Fruit fly (Drosophila melanogaster): Measurements from ENCODE around the gene Fkbp59.

The Fkbp59 gene

DNA sequence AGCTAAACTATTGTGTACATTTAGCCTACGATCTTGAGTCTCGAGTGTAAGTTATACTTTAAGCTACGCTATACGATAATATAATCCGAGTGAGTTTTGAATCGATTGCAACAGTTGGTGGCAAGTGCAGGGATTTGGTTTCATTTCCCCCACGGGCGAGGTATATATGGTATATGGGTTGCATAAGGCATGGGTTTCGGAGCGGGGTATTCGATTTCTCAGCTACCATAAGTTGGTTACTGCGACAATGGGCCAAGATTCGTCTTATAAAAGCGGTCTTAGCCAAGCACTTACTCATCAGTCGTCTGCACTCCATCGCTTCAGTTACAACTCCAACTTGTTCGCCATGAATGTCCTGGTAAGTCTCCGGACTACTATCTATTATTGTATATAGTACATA lies 42.5 kb downstream of the Fkbp59 start, which contains the start of gene CG42367:
TSS of gene CG42367 (plus strand) at position 301 of the 400 bp plus-strand sequence.
- TF ChIP-seq Hnf4 (GFP tag; optimal IDR thresholded peaks at IDR 0.05) (no peak), brk (GFP tag; optimal IDR thresholded peaks at IDR 0.05) (no peak), woc (GFP tag; optimal IDR thresholded peaks at IDR 0.05) (no peak), sv (GFP tag; optimal IDR thresholded peaks at IDR 0.05) (no peak), lola (GFP tag; optimal IDR thresholded peaks at IDR 0.05) (no peak), Dif (GFP tag; optimal IDR thresholded peaks at IDR 0.05; ENCODE audit: partially characterized antibody) (no peak), Hr83 (GFP tag; optimal IDR thresholded peaks at IDR 0.05; ENCODE audit: poor library complexity, severe bottlenecking) (no peak), Sp1 (GFP tag; optimal IDR thresholded peaks at IDR 0.05) (no peak), GATAd (GFP tag; optimal IDR thresholded peaks at IDR 0.05) (no peak), rgr (GFP tag; optimal IDR thresholded peaks at IDR 0.05) (no peak)

DNA sequence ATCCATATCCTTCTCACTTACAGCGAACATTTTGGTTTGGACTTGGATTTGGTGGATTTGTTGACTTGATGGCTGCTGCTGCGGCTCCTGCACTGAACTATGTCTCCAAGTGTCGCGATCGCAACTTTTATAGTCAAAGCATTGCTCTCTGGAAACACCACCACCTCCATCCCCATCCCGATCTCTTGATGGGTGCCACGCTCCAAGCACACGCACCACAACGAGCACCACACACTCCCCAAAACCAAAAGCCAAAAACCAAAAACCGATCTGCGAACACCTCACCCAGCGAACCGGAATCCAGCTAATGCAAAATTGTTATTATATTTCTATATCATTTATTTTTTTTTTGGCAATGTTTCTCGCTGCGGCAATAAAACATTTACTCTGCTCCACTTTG lies 45.3 kb downstream of the Fkbp59 start, which contains the start of gene Cpr30F:
TSS of gene Cpr30F (minus strand) at position 101 of the 400 bp plus-strand sequence.
- no peak for TF ChIP-seq brk (GFP tag; optimal IDR thresholded peaks at IDR 0.05)
- no peak for TF ChIP-seq Hr78 (GFP tag; optimal IDR thresholded peaks at IDR 0.05)
- no peak for TF ChIP-seq CG9705 (GFP tag; optimal IDR thresholded peaks at IDR 0.05)
- TF ChIP-seq dsf (GFP tag; optimal IDR thresholded peaks at IDR 0.05; ENCODE audit: borderline replicate concordance) = no peak
- no peak for TF ChIP-seq Dfd (GFP tag; optimal IDR thresholded peaks at IDR 0.05)
- no peak for TF ChIP-seq Dif (GFP tag; optimal IDR thresholded peaks at IDR 0.05; ENCODE audit: partially characterized antibody)
- TF ChIP-seq psq (GFP tag; optimal IDR thresholded peaks at IDR 0.05) = no peak
- no peak for TF ChIP-seq h (GFP tag; optimal IDR thresholded peaks at IDR 0.05)
- no peak for TF ChIP-seq lola (GFP tag; optimal IDR thresholded peaks at IDR 0.05)
- TF ChIP-seq Sp1 (GFP tag; optimal IDR thresholded peaks at IDR 0.05) = no peak
- TF ChIP-seq usp (GFP tag; optimal IDR thresholded peaks at IDR 0.05) = no peak
- no peak for TF ChIP-seq CrebA (GFP tag; optimal IDR thresholded peaks at IDR 0.05; ENCODE audit: borderline replicate concordance)
- no peak for TF ChIP-seq fru (GFP tag; optimal IDR thresholded peaks at IDR 0.05)

DNA sequence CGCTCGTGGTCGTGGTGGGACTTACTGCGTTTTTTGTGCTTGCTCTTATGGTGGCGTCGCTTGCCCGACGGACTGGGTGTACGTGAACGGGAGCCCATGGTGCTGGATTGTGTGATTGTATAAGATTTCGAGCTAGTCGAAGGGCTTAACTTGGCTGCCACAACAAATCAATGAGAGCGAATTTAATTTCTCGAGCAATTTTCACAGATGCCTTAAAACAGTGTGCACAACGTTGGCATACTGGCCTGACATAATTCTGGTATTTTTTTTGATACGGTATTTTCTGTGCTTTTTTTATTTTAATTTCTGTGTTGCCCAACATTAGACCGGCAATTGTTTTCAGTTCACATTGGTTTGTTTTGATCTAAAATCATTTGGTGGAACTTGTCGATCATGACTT lies 50.1 kb downstream of the Fkbp59 start, which contains the start of gene Arglu1:
TSS of gene Arglu1 (minus strand) at position 227 of the 400 bp plus-strand sequence.
- TF ChIP-seq psq (GFP tag; optimal IDR thresholded peaks at IDR 0.05) (peak; percentile 26), Dif (GFP tag; optimal IDR thresholded peaks at IDR 0.05; ENCODE audit: partially characterized antibody) (no peak), rgr (GFP tag; optimal IDR thresholded peaks at IDR 0.05) (peak; percentile 64), jim (GFP tag; optimal IDR thresholded peaks at IDR 0.05) (peak; percentile 33), Abd-B (GFP tag; optimal IDR thresholded peaks at IDR 0.05) (no peak), GATAd (GFP tag; optimal IDR thresholded peaks at IDR 0.05) (no peak), sv (GFP tag; optimal IDR thresholded peaks at IDR 0.05) (no peak), HLH106 (tag; optimal IDR thresholded peaks at IDR 0.05) (peak; percentile 4), Hr83 (GFP tag; optimal IDR thresholded peaks at IDR 0.05; ENCODE audit: poor library complexity, severe bottlenecking) (peak; percentile 92), foxo (GFP tag; optimal IDR thresholded peaks at IDR 0.05) (peak in 1 of 2 experiments; percentile 54), Vsx2 (GFP tag; optimal IDR thresholded peaks at IDR 0.05; ENCODE audit: partially characterized antibody) (peak; percentile 25), h (GFP tag; optimal IDR thresholded peaks at IDR 0.05) (peak; percentile 62), fru (GFP tag; optimal IDR thresholded peaks at IDR 0.05) (peak; percentile 41), Jra (GFP tag; optimal IDR thresholded peaks at IDR 0.05) (peak; percentile 32), ey (GFP tag; optimal IDR thresholded peaks at IDR 0.05) (peak; percentile 5), lola (GFP tag; optimal IDR thresholded peaks at IDR 0.05) (no peak), CG32264 (GFP tag; optimal IDR thresholded peaks at IDR 0.05) (peak; percentile 34)

DNA sequence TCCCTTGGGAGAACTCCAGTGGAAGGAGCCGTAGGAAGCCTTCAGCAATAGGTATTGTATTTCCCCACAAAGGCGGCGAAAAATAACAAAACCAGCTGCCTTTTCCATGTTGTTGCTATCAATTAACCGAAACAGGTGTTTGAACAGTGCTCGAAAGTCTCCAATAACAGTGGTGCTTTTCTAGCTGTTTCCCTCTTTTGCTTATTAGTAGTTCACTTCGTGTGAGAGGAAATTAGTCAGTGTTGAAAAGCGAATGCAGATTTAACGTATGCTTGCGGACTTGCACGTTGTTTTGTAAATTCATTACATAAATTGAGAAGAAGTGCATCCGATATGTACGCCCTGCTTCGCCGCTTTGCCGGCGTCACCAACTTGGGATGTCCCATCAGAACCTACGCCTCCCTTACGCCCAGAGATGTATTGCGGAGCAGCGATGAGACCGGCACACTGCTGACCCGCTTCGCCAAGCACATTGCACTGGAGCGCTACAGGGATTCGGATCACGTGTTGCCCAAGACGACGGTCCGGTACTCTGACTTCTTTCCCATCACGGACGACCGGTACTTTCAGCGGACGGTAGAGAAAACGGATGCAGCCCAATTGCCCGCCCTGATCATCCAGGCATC lies 50.9 kb downstream of the Fkbp59 start, which contains the start of the genes Datp and CG4619:
TSS of gene Datp (minus strand) at position 160 of the 626 bp plus-strand sequence.
TSS of gene CG4619 (plus strand) at position 233 of the 626 bp plus-strand sequence.
- TF ChIP-seq tai (GFP tag; optimal IDR thresholded peaks at IDR 0.05) (no peak), N (GFP tag; optimal IDR thresholded peaks at IDR 0.05) (no peak), Jra (GFP tag; optimal IDR thresholded peaks at IDR 0.05) (peak; percentile 58), CrebA (GFP tag; optimal IDR thresholded peaks at IDR 0.05; ENCODE audit: borderline replicate concordance) (no peak), woc (GFP tag; optimal IDR thresholded peaks at IDR 0.05) (no peak), Abd-B (GFP tag; optimal IDR thresholded peaks at IDR 0.05) (no peak), brk (GFP tag; optimal IDR thresholded peaks at IDR 0.05) (no peak), br (GFP tag; optimal IDR thresholded peaks at IDR 0.05) (peak; percentile 58), Dfd (GFP tag; optimal IDR thresholded peaks at IDR 0.05) (no peak), ey (GFP tag; optimal IDR thresholded peaks at IDR 0.05) (no peak), Hr83 (GFP tag; optimal IDR thresholded peaks at IDR 0.05; ENCODE audit: poor library complexity, severe bottlenecking) (peak; percentile 78), sage (GFP tag; optimal IDR thresholded peaks at IDR 0.05) (no peak), rgr (GFP tag; optimal IDR thresholded peaks at IDR 0.05) (peak; percentile 78), foxo (GFP tag; optimal IDR thresholded peaks at IDR 0.05) (peak; percentile 2 to 69), Dif (GFP tag; optimal IDR thresholded peaks at IDR 0.05; ENCODE audit: partially characterized antibody) (no peak), Mio (GFP tag; optimal IDR thresholded peaks at IDR 0.05) (no peak), Myc (optimal IDR thresholded peaks at IDR 0.05) (peak; percentile 89), GATAd (GFP tag; optimal IDR thresholded peaks at IDR 0.05) (no peak), CG32264 (GFP tag; optimal IDR thresholded peaks at IDR 0.05) (peak; percentile 20), dl (GFP tag; optimal IDR thresholded peaks at IDR 0.05; ENCODE audit: insufficient read depth in 1 of 2, partially characterized antibody in 2 of 2) (no peak), Hr78 (GFP tag; optimal IDR thresholded peaks at IDR 0.05) (no peak), CG9705 (GFP tag; optimal IDR thresholded peaks at IDR 0.05) (peak; percentile 40), Sp1 (GFP tag; optimal IDR thresholded peaks at IDR 0.05) (peak; percentile 34), Hnf4 (GFP tag; optimal IDR thresholded peaks at IDR 0.05) (peak; percentile 83), sv (GFP tag; optimal IDR thresholded peaks at IDR 0.05) (peak; percentile 46), lola (GFP tag; optimal IDR thresholded peaks at IDR 0.05) (no peak), pan (optimal IDR thresholded peaks at IDR 0.05) (no peak), Vsx2 (GFP tag; optimal IDR thresholded peaks at IDR 0.05; ENCODE audit: partially characterized antibody) (no peak), h (GFP tag; optimal IDR thresholded peaks at IDR 0.05) (peak; percentile 60), HLH106 (tag; optimal IDR thresholded peaks at IDR 0.05) (peak; percentile 49), fru (GFP tag; optimal IDR thresholded peaks at IDR 0.05) (peak; percentile 52), dmrt93B (GFP tag; optimal IDR thresholded peaks at IDR 0.05) (no peak), dsf (GFP tag; optimal IDR thresholded peaks at IDR 0.05; ENCODE audit: borderline replicate concordance) (no peak), psq (GFP tag; optimal IDR thresholded peaks at IDR 0.05) (peak; percentile 23), usp (GFP tag; optimal IDR thresholded peaks at IDR 0.05) (no peak)

All from whole organism, wandering third instar larva.